Fruit fly (Drosophila melanogaster): ENCODE measurements around the gene mad2.

- TF ChIP-seq psq (optimal IDR thresholded peaks at IDR 0.05) (no peak), Myc (optimal IDR thresholded peaks at IDR 0.05) (no peak), h (optimal IDR thresholded peaks at IDR 0.05) (no peak)
These were observed 17.8 kb upstream of the mad2 start for dm6 chr3L:5830649-5831048.

All from Kc167 (cell line).